Fruit fly (Drosophila melanogaster) whole organism, embryonic: Measurements from ENCODE around the gene CG32299.

ENCODE experiments used
- Atf3 ChIP-seq: fragments of 200-800 bp; sonication (Bioruptor generic); optimal IDR thresholded peaks from 3 replicates; lab custom pipeline; 2016; ENCODE audit warnings: missing biosample characterization, missing genetic modification characterization
- Bteb2 ChIP-seq: fragments of 200-800 bp; sonication (Bioruptor generic); optimal IDR thresholded peaks from 2 replicates; lab custom pipeline; 2016; ENCODE audit warnings: missing biosample characterization, missing genetic modification characterization
- CG11398 ChIP-seq: fragments of 200-800 bp; sonication (Bioruptor generic); optimal IDR thresholded peaks from 2 replicates; lab custom pipeline; 2016; ENCODE audit warnings: missing biosample characterization, missing genetic modification characterization
- CG11695 ChIP-seq: fragments of 200-800 bp; sonication (Bioruptor generic); IDR thresholded peaks from 3 replicates; pipeline ENCODE4 v1.3.6; 2022; ENCODE audit warnings: missing biosample characterization, missing genetic modification characterization
- CG13624 ChIP-seq: fragments of 200-800 bp; sonication (Bioruptor generic); optimal IDR thresholded peaks from 2 replicates; lab custom pipeline; 2016; ENCODE audit warnings: missing biosample characterization, missing genetic modification characterization
- CG14860 ChIP-seq: fragments of 200-800 bp; sonication (Bioruptor generic); IDR thresholded peaks from 3 replicates; pipeline ENCODE4 v1.3.6; 2022; ENCODE audit warnings: missing biosample characterization, missing genetic modification characterization; ENCODE audit not compliant: partially characterized antibody
- CG1529 ChIP-seq: fragments of 200-800 bp; sonication (Bioruptor generic); optimal IDR thresholded peaks from 3 replicates; lab custom pipeline; 2018; ENCODE audit warnings: missing biosample characterization, missing genetic modification characterization
- CG1603 ChIP-seq: fragments of 200-800 bp; sonication (Bioruptor generic); optimal IDR thresholded peaks from 2 replicates; lab custom pipeline; 2019; ENCODE audit warnings: missing biosample characterization, mild to moderate bottlenecking, missing genetic modification characterization, moderate library complexity
- CG17912 ChIP-seq: fragments of 200-800 bp; sonication (Bioruptor generic); optimal IDR thresholded peaks from 2 replicates; lab custom pipeline; 2018; ENCODE audit warnings: missing biosample characterization, mild to moderate bottlenecking, missing genetic modification characterization
- CG2120 ChIP-seq: fragments of 200-800 bp; sonication (Bioruptor generic); optimal IDR thresholded peaks from 3 replicates; lab custom pipeline; 2016; ENCODE audit warnings: missing biosample characterization, missing genetic modification characterization
- CG31388 ChIP-seq: fragments of 200-800 bp; sonication (Bioruptor generic); optimal IDR thresholded peaks from 2 replicates; lab custom pipeline; 2016; ENCODE audit warnings: missing biosample characterization, missing genetic modification characterization
- CG33557 ChIP-seq: fragments of 200-800 bp; sonication (Bioruptor generic); optimal IDR thresholded peaks from 2 replicates; lab custom pipeline; 2019; ENCODE audit warnings: missing biosample characterization, mild to moderate bottlenecking, missing genetic modification characterization, moderate library complexity
- CG6683 ChIP-seq: fragments of 200-800 bp; sonication (Bioruptor generic); optimal IDR thresholded peaks from 2 replicates; lab custom pipeline; 2017; ENCODE audit warnings: missing biosample characterization, mild to moderate bottlenecking, missing genetic modification characterization, missing genetic modification reagents
- CG8944 ChIP-seq: fragments of 200-800 bp; sonication (Bioruptor generic); optimal IDR thresholded peaks from 3 replicates; lab custom pipeline; 2016; ENCODE audit warnings: missing biosample characterization, missing genetic modification characterization
- Dad ChIP-seq: fragments of 200-800 bp; sonication (Bioruptor generic); optimal IDR thresholded peaks from 3 replicates; lab custom pipeline; 2016; ENCODE audit warnings: missing biosample characterization, missing genetic modification characterization
- Dip3 ChIP-seq: fragments of 200-800 bp; sonication (Bioruptor generic); optimal IDR thresholded peaks from 3 replicates; lab custom pipeline; 2016; ENCODE audit warnings: missing biosample characterization, missing genetic modification characterization
- ERR ChIP-seq: fragments of 200-800 bp; sonication (Bioruptor generic); optimal IDR thresholded peaks from 2 replicates; lab custom pipeline; 2016; ENCODE audit warnings: missing biosample characterization, missing genetic modification characterization
- Elba2 ChIP-seq: fragments of 200-800 bp; sonication (Bioruptor generic); optimal IDR thresholded peaks from 3 replicates; lab custom pipeline; 2016; ENCODE audit warnings: missing biosample characterization, missing genetic modification characterization
- Fer1 ChIP-seq: fragments of 200-800 bp; sonication (Bioruptor generic); optimal IDR thresholded peaks from 2 replicates; lab custom pipeline; 2017; ENCODE audit warnings: missing biosample characterization, mild to moderate bottlenecking, missing genetic modification characterization
- HLH4C ChIP-seq: fragments of 200-800 bp; sonication (Bioruptor generic); IDR thresholded peaks from 3 replicates; pipeline ENCODE4 v1.3.6; 2022; ENCODE audit warnings: missing biosample characterization, missing genetic modification characterization; ENCODE audit not compliant: partially characterized antibody
- MBD-R2 ChIP-seq: fragments of 200-800 bp; sonication (Bioruptor generic); IDR thresholded peaks from 2 replicates; pipeline ENCODE4 v1.3.6; 2022; ENCODE audit warnings: missing biosample characterization, missing genetic modification characterization
- MESR4 ChIP-seq: fragments of 200-800 bp; sonication (Bioruptor generic); optimal IDR thresholded peaks from 2 replicates; lab custom pipeline; 2018; ENCODE audit warnings: missing biosample characterization, mild to moderate bottlenecking, missing genetic modification characterization, moderate library complexity
- Max ChIP-seq: fragments of 200-800 bp; sonication (Bioruptor generic); optimal IDR thresholded peaks from 2 replicates; lab custom pipeline; 2016; ENCODE audit warnings: missing biosample characterization, mild to moderate bottlenecking, missing genetic modification characterization
- Meics ChIP-seq: fragments of 200-800 bp; sonication (Bioruptor generic); optimal IDR thresholded peaks from 2 replicates; lab custom pipeline; 2017; ENCODE audit warnings: missing biosample characterization, mild to moderate bottlenecking, missing genetic modification characterization
- NC2α ChIP-seq: fragments of 200-800 bp; sonication (Bioruptor generic); optimal IDR thresholded peaks from 2 replicates; lab custom pipeline; 2016; ENCODE audit warnings: missing biosample characterization, missing genetic modification characterization
- PHDP ChIP-seq: fragments of 200-800 bp; sonication (Bioruptor generic); optimal IDR thresholded peaks from 3 replicates; lab custom pipeline; 2018; ENCODE audit warnings: missing biosample characterization, mild to moderate bottlenecking, missing genetic modification characterization, moderate library complexity
- Rx ChIP-seq: fragments of 200-800 bp; sonication (Bioruptor generic); IDR thresholded peaks from 2 replicates; pipeline ENCODE4 v1.3.6; 2022; ENCODE audit warnings: missing biosample characterization, missing genetic modification characterization
- Scr ChIP-seq: fragments of 200-800 bp; sonication (Bioruptor generic); IDR thresholded peaks from 2 replicates; pipeline ENCODE4 v1.3.6; 2022; ENCODE audit warnings: missing biosample characterization, missing genetic modification characterization; ENCODE audit not compliant: partially characterized antibody
- YL-1 ChIP-seq: fragments of 200-800 bp; sonication (Bioruptor generic); optimal IDR thresholded peaks from 3 replicates; lab custom pipeline; 2017; ENCODE audit warnings: missing biosample characterization, mild to moderate bottlenecking, missing genetic modification characterization
- ato ChIP-seq: fragments of 200-800 bp; sonication (Bioruptor generic); IDR thresholded peaks from 2 replicates; pipeline ENCODE4 v1.3.6; 2022; ENCODE audit warnings: missing biosample characterization, missing genetic modification characterization; ENCODE audit not compliant: partially characterized antibody
- br ChIP-seq: fragments of >200 bp; optimal IDR thresholded peaks from 2 replicates; lab custom pipeline; 2017
- caup ChIP-seq: fragments of 200-800 bp; sonication (Bioruptor generic); optimal IDR thresholded peaks from 3 replicates; lab custom pipeline; 2017; ENCODE audit warnings: missing biosample characterization, mild to moderate bottlenecking, missing genetic modification characterization, moderate library complexity; ENCODE audit not compliant: severe bottlenecking
- crol ChIP-seq: fragments of 200-800 bp; sonication (Bioruptor generic); IDR thresholded peaks from 2 replicates; pipeline ENCODE4 v1.3.6; 2022; ENCODE audit warnings: missing biosample characterization, missing genetic modification characterization
- cwo ChIP-seq: fragments of 200-800 bp; sonication (Bioruptor generic); optimal IDR thresholded peaks from 3 replicates; lab custom pipeline; 2017; ENCODE audit warnings: missing biosample characterization, missing genetic modification characterization, mild to moderate bottlenecking, moderate library complexity, missing genetic modification reagents
- danr ChIP-seq: fragments of 200-800 bp; sonication (Bioruptor generic); IDR thresholded peaks from 2 replicates; pipeline ENCODE4 v1.3.6; 2022; ENCODE audit warnings: missing biosample characterization, missing genetic modification characterization
- dati ChIP-seq: fragments of 200-800 bp; sonication (Bioruptor generic); IDR thresholded peaks from 2 replicates; pipeline ENCODE4 v1.3.6; 2022; ENCODE audit warnings: missing biosample characterization, missing genetic modification characterization
- fd102C ChIP-seq: fragments of 200-800 bp; sonication (Bioruptor generic); optimal IDR thresholded peaks from 2 replicates; lab custom pipeline; 2018; ENCODE audit warnings: missing biosample characterization, mild to moderate bottlenecking, missing genetic modification characterization, moderate library complexity
- hbn ChIP-seq: fragments of 200-800 bp; sonication (Bioruptor generic); IDR thresholded peaks from 2 replicates; pipeline ENCODE4 v1.3.6; 2022; ENCODE audit warnings: missing biosample characterization, missing genetic modification characterization; ENCODE audit not compliant: partially characterized antibody
- ind ChIP-seq: fragments of 200-800 bp; sonication (Bioruptor generic); optimal IDR thresholded peaks from 3 replicates; lab custom pipeline; 2016; ENCODE audit warnings: missing biosample characterization, missing genetic modification characterization
- jigr1 ChIP-seq: fragments of 200-800 bp; sonication (Bioruptor generic); IDR thresholded peaks from 3 replicates; pipeline ENCODE4 v1.3.6; 2022; ENCODE audit warnings: missing biosample characterization, missing genetic modification characterization
- jumu ChIP-seq: fragments of 200-800 bp; sonication (Bioruptor generic); optimal IDR thresholded peaks from 3 replicates; lab custom pipeline; 2016; ENCODE audit warnings: missing biosample characterization, missing genetic modification characterization
- kah ChIP-seq: fragments of 200-800 bp; sonication (Bioruptor generic); optimal IDR thresholded peaks from 2 replicates; lab custom pipeline; 2018; ENCODE audit warnings: missing biosample characterization, mild to moderate bottlenecking, missing genetic modification characterization
- lilli ChIP-seq: fragments of 200-800 bp; sonication (Bioruptor generic); optimal IDR thresholded peaks from 3 replicates; lab custom pipeline; 2016; ENCODE audit warnings: missing biosample characterization, missing genetic modification characterization
- peb ChIP-seq: fragments of 200-800 bp; sonication (Bioruptor generic); IDR thresholded peaks from 2 replicates; pipeline ENCODE4 v1.3.6; 2022; ENCODE audit warnings: missing biosample characterization, missing genetic modification characterization
- prd ChIP-seq, 3 experiments: fragments of >200 bp in 2 of 3; fragments of 200-800 bp in 1 of 3; sonication (Bioruptor generic) in 1 of 3; optimal IDR thresholded peaks in 2 of 3; IDR thresholded peaks in 1 of 3; 2 replicates in 2 of 3; 3 replicates in 1 of 3; pipeline versions ENCODE4 v1.3.6 to Lab custom; 2017 to 2022; ENCODE audit warnings: missing biosample characterization in 1 of 3, missing genetic modification characterization in 1 of 3
- pum ChIP-seq: fragments of 200-800 bp; sonication (Bioruptor generic); optimal IDR thresholded peaks from 2 replicates; lab custom pipeline; 2016; ENCODE audit warnings: missing biosample characterization, missing genetic modification characterization
- rib ChIP-seq: fragments of 200-800 bp; sonication (Bioruptor generic); IDR thresholded peaks from 2 replicates; pipeline ENCODE4 v1.3.6; 2022; ENCODE audit warnings: missing biosample characterization, missing genetic modification characterization
- sens ChIP-seq: fragments of 200-800 bp; sonication (Bioruptor generic); peaks from one replicate; lab custom pipeline; 2016; ENCODE audit warnings: missing biosample characterization, missing genetic modification characterization
- slou ChIP-seq: fragments of 200-800 bp; sonication (Bioruptor generic); optimal IDR thresholded peaks from 3 replicates; lab custom pipeline; 2016; ENCODE audit warnings: missing biosample characterization, missing genetic modification characterization
- tio ChIP-seq: fragments of 200-800 bp; sonication (Bioruptor generic); optimal IDR thresholded peaks from 2 replicates; lab custom pipeline; 2017; ENCODE audit warnings: missing biosample characterization, missing genetic modification characterization, inconsistent platforms
- tna ChIP-seq: fragments of 200-800 bp; sonication (Bioruptor generic); IDR thresholded peaks from 2 replicates; pipeline ENCODE4 v1.3.6; 2022; ENCODE audit warnings: missing biosample characterization, missing genetic modification characterization; ENCODE audit not compliant: partially characterized antibody
- z ChIP-seq: fragments of 200-800 bp; sonication (Bioruptor generic); IDR thresholded peaks from 3 replicates; pipeline ENCODE4 v1.3.6; 2022; ENCODE audit warnings: missing biosample characterization, missing genetic modification characterization

The CG32299 gene

dm6 chr3L:2417399-2418040 is 26.7 kb upstream of the CG32299 start (continued):
- TF ChIP-seq CG1529 (GFP tag; lab: Kevin White, UChicago) (peak; percentile 72), CG8944 (GFP tag; lab: Kevin White, UChicago) (no peak), jumu (no peak), hbn (GFP tag; lab: Robert Waterston, UW) (no peak), prd (optimal IDR thresholded peaks at IDR 0.05; lab: Kevin White, UChicago) (no peak), prd (GFP tag; IDR thresholded peaks at IDR 0.05; lab: Robert Waterston, UW) (peak; percentile 59; the same call in 1 of the 3 replicates), Elba2 (GFP tag; lab: Kevin White, UChicago) (peak; percentile 6), CG14860 (no peak), PHDP (peak; percentile 76), ato (GFP tag; lab: Robert Waterston, UW) (no peak), rib (GFP tag; lab: Robert Waterston, UW) (no peak), danr (GFP tag; lab: Robert Waterston, UW) (no peak), lilli (GFP tag; lab: Kevin White, UChicago) (no peak), CG2120 (peak; percentile 27), CG11695 (GFP tag; lab: Robert Waterston, UW) (no peak; the same call in 2 of the 3 replicates), CG33557 (GFP tag; lab: Kevin White, UChicago) (peak; percentile 2), Rx (0 out of 2 replicates have a peak, but pooled peaks have one; percentile 42), tio (GFP tag; lab: Kevin White, UChicago) (peak; percentile 75), CG1603 (tag; lab: Kevin White, UChicago) (peak; percentile 38), CG6683 (GFP tag; lab: Kevin White, UChicago) (peak; percentile 56), fd102C (no peak), slou (peak; percentile 43), br (no peak), tna (GFP tag; lab: Robert Waterston, UW) (no peak), NC2α (no peak), Atf3 (GFP tag; lab: Kevin White, UChicago) (no peak), crol (GFP tag; lab: Robert Waterston, UW) (no peak), Dad (GFP tag; lab: Kevin White, UChicago) (no peak), pum (peak; percentile 27), CG11398 (GFP tag; lab: Kevin White, UChicago) (no peak), Scr (GFP tag; lab: Robert Waterston, UW) (no peak), HLH4C (no peak), peb (peak; percentile 8; the same call in 1 of the 2 replicates), dati (no peak), Fer1 (GFP tag; lab: Kevin White, UChicago) (peak; percentile 85), MESR4 (GFP tag; lab: Kevin White, UChicago) (no peak), CG31388 (GFP tag; lab: Kevin White, UChicago) (no peak)

- TF ChIP-seq kah (GFP tag; lab: Kevin White, UChicago) (no peak), caup (GFP tag; lab: Kevin White, UChicago) (no peak), YL-1 (GFP tag; lab: Kevin White, UChicago) (no peak), CG8944 (GFP tag; lab: Kevin White, UChicago) (no peak), MBD-R2 (GFP tag; lab: Robert Waterston, UW) (no peak), Dip3 (GFP tag; lab: Kevin White, UChicago) (no peak), Max (GFP tag; lab: Kevin White, UChicago) (no peak), CG13624 (no peak), jigr1 (no peak), ato (GFP tag; lab: Robert Waterston, UW) (no peak), ind (GFP tag; lab: Kevin White, UChicago) (no peak), ERR (no peak), cwo (GFP tag; lab: Kevin White, UChicago) (peak; percentile 13), Elba2 (GFP tag; lab: Kevin White, UChicago) (no peak), z (GFP tag; lab: Robert Waterston, UW) (peak; percentile 91), Meics (GFP tag; lab: Kevin White, UChicago) (no peak), sens (GFP tag; lab: Kevin White, UChicago) (peak; percentile 24), Bteb2 (no peak), CG17912 (GFP tag; lab: Kevin White, UChicago) (no peak)
These were observed 24.1 kb upstream of the CG32299 start for dm6 chr3L:2414876-2415275.
